Fruit fly (Drosophila melanogaster) whole organism, pupa: Measurements from ENCODE around the gene eEF1gamma.

Experiments
- CG10348 ChIP-seq: fragments of 200-800 bp; sonication (Bioruptor generic); IDR thresholded peaks from 2 replicates; pipeline ENCODE4 v1.3.6; 2022; ENCODE audit warnings: missing biosample characterization, missing genetic modification characterization
- CG12605 ChIP-seq: fragments of 200-800 bp; sonication (Bioruptor generic); IDR thresholded peaks from 2 replicates; pipeline ENCODE4 v1.3.6; 2022; ENCODE audit warnings: missing biosample characterization, missing genetic modification characterization
- CG13204 ChIP-seq: fragments of 200-800 bp; sonication (Bioruptor generic); optimal IDR thresholded peaks from 2 replicates; lab custom pipeline; 2018; ENCODE audit warnings: missing biosample characterization, mild to moderate bottlenecking, missing genetic modification characterization, moderate library complexity
- CG14655 ChIP-seq: fragments of 200-800 bp; sonication (Bioruptor generic); optimal IDR thresholded peaks from 3 replicates; lab custom pipeline; 2017; ENCODE audit warnings: mild to moderate bottlenecking, missing biosample characterization, missing genetic modification reagents, missing genetic modification characterization
- CG15710 ChIP-seq: fragments of 200-800 bp; sonication (Bioruptor generic); optimal IDR thresholded peaks from 2 replicates; lab custom pipeline; 2018; ENCODE audit warnings: missing biosample characterization, mild to moderate bottlenecking, missing genetic modification characterization, moderate library complexity
- CG17806 ChIP-seq: fragments of 200-800 bp; sonication (Bioruptor generic); optimal IDR thresholded peaks from 2 replicates; lab custom pipeline; 2018; ENCODE audit warnings: missing biosample characterization, mild to moderate bottlenecking, missing genetic modification characterization, moderate library complexity
- CG32121 ChIP-seq: fragments of 200-800 bp; sonication (Bioruptor generic); IDR thresholded peaks from 2 replicates; pipeline ENCODE4 v1.3.6; 2022; ENCODE audit warnings: missing biosample characterization, missing genetic modification characterization
- CG34367 ChIP-seq: fragments of 200-800 bp; sonication (Bioruptor generic); optimal IDR thresholded peaks from 2 replicates; lab custom pipeline; 2018; ENCODE audit warnings: missing biosample characterization, mild to moderate bottlenecking, missing genetic modification characterization
- CG4496 ChIP-seq: fragments of 200-800 bp; sonication (Bioruptor generic); IDR thresholded peaks from 3 replicates; pipeline ENCODE4 v1.3.6; 2022; ENCODE audit warnings: missing biosample characterization, missing genetic modification characterization
- CG8159 ChIP-seq: fragments of 200-800 bp; sonication (Bioruptor generic); optimal IDR thresholded peaks from 3 replicates; lab custom pipeline; 2018; ENCODE audit warnings: missing biosample characterization, mild to moderate bottlenecking, missing genetic modification characterization, moderate library complexity
- CG8301 ChIP-seq: fragments of 200-800 bp; sonication (Bioruptor generic); optimal IDR thresholded peaks from 2 replicates; lab custom pipeline; 2018; ENCODE audit warnings: missing biosample characterization, mild to moderate bottlenecking, missing genetic modification characterization
- CG9948 ChIP-seq: fragments of 200-800 bp; sonication (Bioruptor generic); optimal IDR thresholded peaks from 2 replicates; lab custom pipeline; 2018; ENCODE audit warnings: missing biosample characterization, mild to moderate bottlenecking, missing genetic modification characterization, moderate library complexity
- D1 ChIP-seq: fragments of 200-800 bp; sonication (Bioruptor generic); optimal IDR thresholded peaks from 2 replicates; lab custom pipeline; 2018; ENCODE audit warnings: missing biosample characterization, mild to moderate bottlenecking, missing genetic modification characterization, moderate library complexity
- EcR ChIP-seq: fragments of 200-800 bp; sonication (Bioruptor generic); optimal IDR thresholded peaks from 3 replicates; lab custom pipeline; 2019; ENCODE audit warnings: missing biosample characterization, missing genetic modification characterization, mild to moderate bottlenecking, moderate library complexity, missing genetic modification reagents
- Ets98B ChIP-seq: fragments of 200-800 bp; sonication (Bioruptor generic); IDR thresholded peaks from 2 replicates; pipeline ENCODE4 v1.3.6; 2022; ENCODE audit warnings: missing biosample characterization, missing genetic modification characterization
- Pif1A ChIP-seq: fragments of 200-800 bp; sonication (Bioruptor generic); optimal IDR thresholded peaks from 3 replicates; lab custom pipeline; 2016; ENCODE audit warnings: missing biosample characterization, missing genetic modification characterization
- Pif1B ChIP-seq: fragments of 200-800 bp; sonication (Bioruptor generic); optimal IDR thresholded peaks from 3 replicates; lab custom pipeline; 2016; ENCODE audit warnings: missing biosample characterization, missing genetic modification characterization
- Snoo ChIP-seq: fragments of 200-800 bp; sonication (Bioruptor generic); optimal IDR thresholded peaks from 3 replicates; lab custom pipeline; 2017; ENCODE audit warnings: missing biosample characterization, mild to moderate bottlenecking, missing genetic modification characterization, inconsistent platforms
- fd96Ca ChIP-seq: fragments of 200-800 bp; sonication (Bioruptor generic); IDR thresholded peaks from 3 replicates; pipeline ENCODE4 v1.3.6; 2022; ENCODE audit warnings: missing biosample characterization, missing genetic modification characterization
- gl ChIP-seq: fragments of 200-800 bp; sonication (Bioruptor generic); optimal IDR thresholded peaks from 2 replicates; lab custom pipeline; 2018; ENCODE audit warnings: missing biosample characterization, mild to moderate bottlenecking, missing genetic modification characterization
- rn ChIP-seq: fragments of 200-800 bp; sonication (Bioruptor generic); IDR thresholded peaks from 2 replicates; pipeline ENCODE4 v1.3.6; 2022; ENCODE audit warnings: missing biosample characterization, missing genetic modification characterization

eEF1gamma gene

dm6 chr3R:29230552-29231102, 10.7 kb downstream of the eEF1gamma start:
- TF ChIP-seq CG17806 (tag; lab: Kevin White, UChicago) (no peak), CG9948 (tag; lab: Kevin White, UChicago) (no peak), Pif1A (GFP tag; lab: Kevin White, UChicago) (no peak), D1 (no peak), gl (no peak), CG15710 (tag; lab: Kevin White, UChicago) (no peak), CG8301 (tag; lab: Kevin White, UChicago) (no peak), CG10348 (GFP tag; lab: Robert Waterston, UW) (no peak), Ets98B (GFP tag; lab: Robert Waterston, UW) (no peak), EcR (no peak), CG12605 (GFP tag; lab: Robert Waterston, UW) (no peak)

dm6 chr3R:29238623-29239022, 18.7 kb downstream of the eEF1gamma start, which contains the start of gene CG11951:
CG11951 (minus strand) TSS chr3R:29238723.
- no peak for TF ChIP-seq Pif1A (GFP tag; lab: Kevin White, UChicago)
- no peak for TF ChIP-seq gl
- no peak for TF ChIP-seq fd96Ca
- no peak for TF ChIP-seq CG13204 (GFP tag; lab: Kevin White, UChicago)
- TF ChIP-seq CG12605 (GFP tag; lab: Robert Waterston, UW), result no peak
- no peak for TF ChIP-seq CG8301 (tag; lab: Kevin White, UChicago)
- no peak for TF ChIP-seq Pif1B (GFP tag; lab: Kevin White, UChicago)
- TF ChIP-seq Snoo (tag; lab: Kevin White, UChicago), result no peak
- TF ChIP-seq CG9948 (tag; lab: Kevin White, UChicago), result no peak
- no peak for TF ChIP-seq CG8159 (tag; lab: Kevin White, UChicago)
- no peak for TF ChIP-seq CG15710 (tag; lab: Kevin White, UChicago)
- TF ChIP-seq CG32121 (GFP tag; lab: Robert Waterston, UW), result no peak
- TF ChIP-seq CG34367, result no peak
- TF ChIP-seq CG4496, result no peak
- TF ChIP-seq Ets98B (GFP tag; lab: Robert Waterston, UW), result no peak
- TF ChIP-seq CG10348 (GFP tag; lab: Robert Waterston, UW), result no peak
- TF ChIP-seq D1, result no peak
- TF ChIP-seq CG17806 (tag; lab: Kevin White, UChicago), result no peak
- TF ChIP-seq rn (GFP tag; lab: Robert Waterston, UW), result no peak

- no peak for TF ChIP-seq gl
- TF ChIP-seq, all 21 proteins: peak for 0
These were observed 24.8 kb downstream of the eEF1gamma start, which contains the start of gene CG31445 for dm6 chr3R:29244727-29245126. CG31445 (minus strand) TSS chr3R:29244827.

- TF ChIP-seq CG9948 (tag; lab: Kevin White, UChicago), result no peak
- no peak for TF ChIP-seq CG32121 (GFP tag; lab: Robert Waterston, UW)
- TF ChIP-seq CG4496, result peak; percentile 63
- no peak for TF ChIP-seq CG17806 (tag; lab: Kevin White, UChicago)
- TF ChIP-seq CG15710 (tag; lab: Kevin White, UChicago), result no peak
- peak; percentile 64; the same call in 1 of the 2 replicates for TF ChIP-seq CG12605 (GFP tag; lab: Robert Waterston, UW)
- no peak for TF ChIP-seq gl
- no peak for TF ChIP-seq D1
- TF ChIP-seq CG8301 (tag; lab: Kevin White, UChicago), result peak; percentile 4
- no peak for TF ChIP-seq rn (GFP tag; lab: Robert Waterston, UW)
- peak; percentile 32 for TF ChIP-seq CG14655 (GFP tag; lab: Kevin White, UChicago)
- TF ChIP-seq Pif1B (GFP tag; lab: Kevin White, UChicago), result no peak
- TF ChIP-seq fd96Ca, result peak; percentile 38; the same call in 2 of the 3 replicates
- TF ChIP-seq CG10348 (GFP tag; lab: Robert Waterston, UW), result no peak
- TF ChIP-seq Pif1A (GFP tag; lab: Kevin White, UChicago), result no peak
- no peak for TF ChIP-seq CG34367
- TF ChIP-seq EcR, result peak; percentile 68
- TF ChIP-seq Ets98B (GFP tag; lab: Robert Waterston, UW), result peak; percentile 38; the same call in 1 of the 2 replicates
- TF ChIP-seq Snoo (tag; lab: Kevin White, UChicago), result no peak
- no peak for TF ChIP-seq CG13204 (GFP tag; lab: Kevin White, UChicago)
- TF ChIP-seq CG8159 (tag; lab: Kevin White, UChicago), result no peak
These were observed 30.5 kb downstream of the eEF1gamma start, which contains the start of gene SP1029 for dm6 chr3R:29250272-29251018. SP1029 (minus strand) TSS chr3R:29250451.

- TF ChIP-seq CG9948 (tag; lab: Kevin White, UChicago) (no peak), CG15710 (tag; lab: Kevin White, UChicago) (no peak), CG4496 (no peak), Pif1A (GFP tag; lab: Kevin White, UChicago) (no peak), rn (GFP tag; lab: Robert Waterston, UW) (no peak), CG10348 (GFP tag; lab: Robert Waterston, UW) (no peak), CG14655 (GFP tag; lab: Kevin White, UChicago) (peak; percentile 7), CG34367 (no peak), gl (no peak), CG8159 (tag; lab: Kevin White, UChicago) (peak; percentile 4)
These were observed 31.4 kb downstream of the eEF1gamma start for dm6 chr3R:29251418-29251817.

- TF ChIP-seq Pif1A (GFP tag; lab: Kevin White, UChicago) (no peak), D1 (no peak), EcR (peak; percentile 47)
These were observed 33.9 kb downstream of the eEF1gamma start for dm6 chr3R:29253874-29254273.
